Fruit fly (Drosophila melanogaster): ENCODE data around the gene CG31522.

The CG31522 gene

dm6 chr3R:4478220-4479037 is 15.7 kb upstream of the CG31522 start (continued):
- TF ChIP-seq NC2β (GFP tag; optimal IDR thresholded peaks at IDR 0.05) (peak; percentile 79), CG2712 (tag; optimal IDR thresholded peaks at IDR 0.05) (peak; percentile 84), Dip2 (GFP tag; IDR thresholded peaks at IDR 0.05) (no peak), sr (GFP tag; IDR thresholded peaks at IDR 0.05) (peak; percentile 75; the same call in 2 of the 3 replicates), CG9932 (GFP tag; IDR thresholded peaks at IDR 0.05) (peak; percentile 88), pb (GFP tag; optimal IDR thresholded peaks at IDR 0.05) (peak; percentile 81), Gug (GFP tag; IDR thresholded peaks at IDR 0.05) (peak; percentile 89), CG4617 (GFP tag; optimal IDR thresholded peaks at IDR 0.05; ENCODE audit: borderline replicate concordance) (peak; percentile 44), Adf1 (GFP tag; IDR thresholded peaks at IDR 0.05) (peak; percentile 83), CG12219 (GFP tag; optimal IDR thresholded peaks at IDR 0.05) (peak; percentile 87), hth (optimal IDR thresholded peaks at IDR 0.05) (no peak), ftz-f1 (GFP tag; optimal IDR thresholded peaks at IDR 0.05) (peak; percentile 60), Hey (tag; optimal IDR thresholded peaks at IDR 0.05) (peak; percentile 12), CG4424 (GFP tag; optimal IDR thresholded peaks at IDR 0.05) (peak; percentile 90), dmrt99B (tag; optimal IDR thresholded peaks at IDR 0.05) (peak; percentile 87), CG32532 (GFP tag; IDR thresholded peaks at IDR 0.05) (peak; percentile 95), CG31365 (tag; optimal IDR thresholded peaks at IDR 0.05) (peak; percentile 55), CG9727 (GFP tag; optimal IDR thresholded peaks at IDR 0.05) (peak; percentile 79), CG17802 (tag; optimal IDR thresholded peaks at IDR 0.05) (peak; percentile 30), Ets65A (GFP tag) (peak; percentile 98), al (GFP tag; IDR thresholded peaks at IDR 0.05) (peak; percentile 72), CG11093 (GFP tag; IDR thresholded peaks at IDR 0.05) (peak; percentile 58; the same call in 2 of the 3 replicates), CG5953 (GFP tag; IDR thresholded peaks at IDR 0.05) (peak; percentile 80; the same call in 1 of the 2 replicates), CG4730 (GFP tag; IDR thresholded peaks at IDR 0.05) (peak; percentile 78), NK7.1 (GFP tag; optimal IDR thresholded peaks at IDR 0.05) (peak; percentile 80), CG8281 (tag; optimal IDR thresholded peaks at IDR 0.05) (peak; percentile 54), CG8478 (optimal IDR thresholded peaks at IDR 0.05) (no peak), CG17328 (GFP tag; IDR thresholded peaks at IDR 0.05) (peak; percentile 92), CoRest (tag; optimal IDR thresholded peaks at IDR 0.05) (peak; percentile 73), row (GFP tag; IDR thresholded peaks at IDR 0.05) (peak; percentile 87), jigr1 (GFP tag; IDR thresholded peaks at IDR 0.05) (0 out of 3 replicates have a peak, but pooled peaks have one; percentile 53), Ravus (GFP tag; IDR thresholded peaks at IDR 0.05) (peak; percentile 4; the same call in 1 of the 2 replicates), CG10543 (GFP tag; optimal IDR thresholded peaks at IDR 0.05) (peak; percentile 75), Sry-β (GFP tag; optimal IDR thresholded peaks at IDR 0.05) (no peak), CG13424 (tag; optimal IDR thresholded peaks at IDR 0.05) (peak; percentile 83), zen (tag; optimal IDR thresholded peaks at IDR 0.05) (peak; percentile 37), salm (tag; optimal IDR thresholded peaks at IDR 0.05) (peak; percentile 63), CG18599 (GFP tag; optimal IDR thresholded peaks at IDR 0.05) (peak; percentile 91), CG33213 (GFP tag; optimal IDR thresholded peaks at IDR 0.05) (peak; percentile 84), zfh1 (GFP tag; IDR thresholded peaks at IDR 0.05) (peak; percentile 90), gfzf (GFP tag; optimal IDR thresholded peaks at IDR 0.05) (peak; percentile 2), peb (GFP tag; IDR thresholded peaks at IDR 0.05) (peak; percentile 52; the same call in 1 of the 2 replicates), grau (tag; optimal IDR thresholded peaks at IDR 0.05) (peak; percentile 81), Camta (GFP tag; optimal IDR thresholded peaks at IDR 0.05) (peak; percentile 83), phol (tag; optimal IDR thresholded peaks at IDR 0.05) (peak; percentile 73), CG2116 (GFP tag; optimal IDR thresholded peaks at IDR 0.05) (peak; percentile 41), pita (GFP tag; optimal IDR thresholded peaks at IDR 0.05) (no peak), Blimp-1 (GFP tag; optimal IDR thresholded peaks at IDR 0.05) (peak; percentile 80), Jarid2 (GFP tag; optimal IDR thresholded peaks at IDR 0.05) (peak; percentile 37), CG2889 (GFP tag; IDR thresholded peaks at IDR 0.05) (peak; percentile 75)
